Worm (Caenorhabditis elegans) whole organism, L4 larva: ENCODE measurements around the gene nhr-131.

Experiments
- D1046.2 ChIP-seq: fragments of 200-800 bp; sonication (Bioruptor generic); IDR thresholded peaks from 2 replicates; pipeline ENCODE4 v1.3.6; 2022; ENCODE audit warnings: missing genetic modification characterization, missing compliant biosample characterization
- F10B5.3 ChIP-seq: sonication (generic microtip); optimal IDR thresholded peaks from 2 replicates; lab custom pipeline; 2016; ENCODE audit warnings: mild to moderate bottlenecking, missing genetic modification characterization, missing compliant biosample characterization
- ZK337.2 ChIP-seq: fragments of 200-800 bp; sonication (Bioruptor generic); IDR thresholded peaks from 2 replicates; pipeline ENCODE4 v1.3.6; 2022; ENCODE audit warnings: missing genetic modification reagents, missing genetic modification characterization, missing compliant biosample characterization
- ceh-20 ChIP-seq: fragments of 200-800 bp; sonication (Bioruptor generic); IDR thresholded peaks from 2 replicates; pipeline ENCODE4 v1.3.6; 2022; ENCODE audit warnings: missing genetic modification reagents, missing genetic modification characterization, missing compliant biosample characterization
- ceh-32 ChIP-seq: sonication (generic microtip); optimal IDR thresholded peaks from 2 replicates; lab custom pipeline; 2016; ENCODE audit warnings: mild to moderate bottlenecking, missing genetic modification characterization, missing compliant biosample characterization; ENCODE audit not compliant: poor library complexity
- ceh-62 ChIP-seq: sonication (generic microtip); optimal IDR thresholded peaks from 2 replicates; lab custom pipeline; 2017; ENCODE audit warnings: missing biosample characterization, missing genetic modification characterization
- daf-16 ChIP-seq, 3 experiments: sonication (generic microtip); optimal IDR thresholded peaks; 2 replicates each; lab custom pipeline; 2016 to 2017; ENCODE audit warnings: missing genetic modification characterization in 3 of 3, missing genetic modification reagents in 3 of 3, mild to moderate bottlenecking in 2 of 3, missing compliant biosample characterization in 2 of 3, missing biosample characterization in 1 of 3, moderate library complexity in 1 of 3
- dmd-6 ChIP-seq: fragments of 200-800 bp; sonication (Bioruptor generic); IDR thresholded peaks from 2 replicates; pipeline ENCODE4 v1.3.6; 2022; ENCODE audit warnings: missing genetic modification reagents, missing genetic modification characterization, missing compliant biosample characterization
- dpl-1 ChIP-seq: fragments of 150-350 bp; optimal IDR thresholded peaks from 2 replicates; lab custom pipeline; 2014; ENCODE audit warnings: missing biosample characterization, missing genetic modification reagents, missing genetic modification characterization
- duxl-1 ChIP-seq: sonication (generic microtip); optimal IDR thresholded peaks from 2 replicates; lab custom pipeline; 2016; ENCODE audit warnings: mild to moderate bottlenecking, missing genetic modification characterization, moderate library complexity, missing compliant biosample characterization; ENCODE audit not compliant: poor library complexity
- dve-1 ChIP-seq: sonication (generic microtip); optimal IDR thresholded peaks from 2 replicates; lab custom pipeline; 2017; ENCODE audit warnings: antibody characterized with exemption, mild to moderate bottlenecking, missing genetic modification characterization, missing compliant biosample characterization; ENCODE audit not compliant: insufficient read depth
- egl-27 ChIP-seq: sonication (generic microtip); optimal IDR thresholded peaks from 3 replicates; lab custom pipeline; 2017; ENCODE audit warnings: missing biosample characterization, missing genetic modification reagents, missing genetic modification characterization
- hlh-30 ChIP-seq: sonication (generic microtip); optimal IDR thresholded peaks from 2 replicates; lab custom pipeline; 2017; ENCODE audit warnings: antibody characterized with exemption, mild to moderate bottlenecking, missing genetic modification characterization, missing compliant biosample characterization; ENCODE audit not compliant: insufficient read depth
- lim-7 ChIP-seq: fragments of 200-800 bp; sonication (Bioruptor generic); IDR thresholded peaks from 2 replicates; pipeline ENCODE4 v1.3.6; 2022; ENCODE audit warnings: missing genetic modification characterization, missing compliant biosample characterization
- lin-38 ChIP-seq: fragments of 200-800 bp; sonication (Bioruptor generic); IDR thresholded peaks from 2 replicates; pipeline ENCODE4 v1.3.6; 2022; ENCODE audit warnings: missing genetic modification reagents, missing genetic modification characterization, missing compliant biosample characterization
- lsy-2 ChIP-seq, 2 experiments: fragments of 150-350 bp in 1 of 2; sonication (generic microtip) in 1 of 2; optimal IDR thresholded peaks; 2 replicates each; lab custom pipeline; 2014 to 2017; ENCODE audit warnings: missing biosample characterization in 2 of 2, missing genetic modification characterization in 2 of 2
- madf-9 ChIP-seq: fragments of 200-800 bp; sonication (Bioruptor generic); conservative IDR thresholded peaks from 2 replicates; pipeline ENCODE4 v1.3.6; 2022; ENCODE audit warnings: missing genetic modification reagents, missing genetic modification characterization, missing compliant biosample characterization
- mdl-1 ChIP-seq, 2 experiments: fragments of 150-350 bp in 1 of 2; sonication (generic microtip) in 1 of 2; optimal IDR thresholded peaks; 2 replicates each; lab custom pipeline; 2014 to 2017; ENCODE audit warnings: missing biosample characterization in 2 of 2, missing genetic modification characterization in 2 of 2
- mep-1 ChIP-seq: fragments of 150-350 bp; sonication (generic microtip); optimal IDR thresholded peaks from 3 replicates; lab custom pipeline; 2014; ENCODE audit warnings: missing biosample characterization, missing genetic modification characterization
- mxl-3 ChIP-seq: fragments of 200-800 bp; sonication (Bioruptor generic); optimal IDR thresholded peaks from 2 replicates; lab custom pipeline; 2018; ENCODE audit warnings: mild to moderate bottlenecking, missing genetic modification characterization, missing compliant biosample characterization
- nhr-237 ChIP-seq: sonication (generic microtip); optimal IDR thresholded peaks from 2 replicates; lab custom pipeline; 2017; ENCODE audit warnings: missing biosample characterization, missing genetic modification characterization
- nhr-28 ChIP-seq: fragments of 150-350 bp; optimal IDR thresholded peaks from 2 replicates; lab custom pipeline; 2014; ENCODE audit warnings: missing biosample characterization, missing genetic modification characterization
- nhr-48 ChIP-seq: sonication (generic microtip); optimal IDR thresholded peaks from 2 replicates; lab custom pipeline; 2016; ENCODE audit warnings: mild to moderate bottlenecking, missing genetic modification characterization, missing compliant biosample characterization
- nhr-77 ChIP-seq: fragments of 150-350 bp; optimal IDR thresholded peaks from 2 replicates; lab custom pipeline; 2014; ENCODE audit warnings: missing biosample characterization, missing genetic modification characterization
- pqm-1 ChIP-seq: sonication (generic microtip); optimal IDR thresholded peaks from 2 replicates; lab custom pipeline; 2017; ENCODE audit warnings: missing biosample characterization, missing genetic modification characterization
- snpc-1.2 ChIP-seq: fragments of 200-800 bp; sonication (Bioruptor generic); IDR thresholded peaks from 2 replicates; pipeline ENCODE4 v1.3.6; 2022; ENCODE audit warnings: missing genetic modification reagents, missing genetic modification characterization, missing compliant biosample characterization
- spr-1 ChIP-seq: sonication (generic microtip); optimal IDR thresholded peaks from 2 replicates; lab custom pipeline; 2016; ENCODE audit warnings: mild to moderate bottlenecking, missing genetic modification characterization, missing compliant biosample characterization
- spr-3 ChIP-seq: fragments of 200-800 bp; sonication (Bioruptor generic); optimal IDR thresholded peaks from 2 replicates; lab custom pipeline; 2018; ENCODE audit warnings: mild to moderate bottlenecking, missing genetic modification characterization, missing compliant biosample characterization
- tra-1 ChIP-seq: fragments of 200-800 bp; sonication (Bioruptor generic); IDR thresholded peaks from 2 replicates; pipeline ENCODE4 v1.3.6; 2022; ENCODE audit warnings: missing genetic modification reagents, missing genetic modification characterization, missing compliant biosample characterization
- unc-62 ChIP-seq, 3 experiments: fragments of 150-350 bp in 1 of 3; sonication (generic microtip); optimal IDR thresholded peaks in 2 of 3; peaks in 1 of 3; 1 replicate in 1 of 3; 2 replicates in 2 of 3; lab custom pipeline; 2014 to 2017; ENCODE audit warnings: missing biosample characterization in 3 of 3, missing genetic modification characterization in 3 of 3, missing genetic modification reagents in 3 of 3, missing genotype in 1 of 3
- ztf-11 ChIP-seq: fragments of 150-350 bp; optimal IDR thresholded peaks from 2 replicates; lab custom pipeline; 2014; ENCODE audit warnings: missing biosample characterization, missing genetic modification characterization

nhr-131 gene

DNA sequence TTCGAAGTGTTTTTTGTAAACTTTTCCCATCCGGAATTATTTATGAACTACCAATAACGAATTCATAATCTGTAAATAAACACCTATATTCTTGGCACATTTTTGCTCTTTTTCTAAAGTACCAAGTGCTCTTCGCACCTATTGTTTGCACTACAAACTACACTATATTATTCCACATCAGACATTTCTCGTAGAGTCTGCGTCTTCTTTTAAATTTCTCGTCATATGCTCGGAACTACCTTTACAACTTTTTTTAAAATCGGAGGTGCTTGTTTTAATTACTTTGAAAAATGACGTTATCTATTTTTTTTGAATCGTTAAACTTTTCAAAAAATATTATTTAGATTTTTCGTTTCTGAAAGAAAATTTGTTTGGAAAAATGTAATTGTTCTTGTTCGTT lies 29.4 kb upstream of the nhr-131 start, which contains the start of gene nhr-201:
nhr-201 (plus strand) TSS at position 29 of the 400 bp plus-strand sequence.
- TF ChIP-seq ZK337.2 (GFP tag; lab: Robert Waterston, UW), result no peak
- no peak for TF ChIP-seq tra-1 (GFP tag; lab: Robert Waterston, UW)
- TF ChIP-seq ceh-32 (tag; lab: Kevin White, UChicago), result no peak
- peak; percentile 46; the same call in 1 of the 2 replicates for TF ChIP-seq dmd-6 (GFP tag; lab: Robert Waterston, UW)
- peak in 1 of 2 experiments; percentile 25 for TF ChIP-seq lsy-2 (tag; optimal IDR thresholded peaks at IDR 0.05; lab: Kevin White, UChicago)
- peak; percentile 59 for TF ChIP-seq hlh-30 (tag; lab: Kevin White, UChicago)
- TF ChIP-seq mep-1 (tag; lab: Kevin White, UChicago), result peak; percentile 18
- TF ChIP-seq nhr-28 (tag; lab: Kevin White, UChicago), result peak; percentile 95
- TF ChIP-seq dve-1 (tag; lab: Kevin White, UChicago), result peak; percentile 64
- TF ChIP-seq nhr-48 (tag; lab: Kevin White, UChicago), result peak; percentile 3
- TF ChIP-seq daf-16 (GFP tag; optimal IDR thresholded peaks at IDR 0.05; lab: Kevin White, UChicago), result no peak
- peak; percentile 60 for TF ChIP-seq daf-16 (tag; optimal IDR thresholded peaks at IDR 0.05; lab: Kevin White, UChicago)

DNA sequence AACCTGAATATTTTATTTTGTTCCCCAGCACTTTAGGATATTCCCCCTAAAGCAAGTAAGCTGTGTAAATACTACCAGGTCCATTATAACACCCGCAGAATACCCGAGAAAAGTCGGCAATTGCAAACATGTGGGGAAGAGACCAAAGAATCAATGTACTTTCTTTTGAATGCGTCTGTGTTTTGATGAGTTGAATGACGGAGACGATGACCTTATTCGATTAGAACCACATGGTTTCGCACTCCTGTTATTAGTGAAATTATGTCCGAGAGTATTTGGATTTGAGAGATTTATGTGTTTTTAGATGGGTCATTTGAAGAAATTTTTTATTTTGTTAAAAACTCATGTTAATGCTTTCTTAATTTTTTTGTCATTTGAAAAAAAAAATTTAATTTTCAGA lies 28.8 kb upstream of the nhr-131 start:
- TF ChIP-seq snpc-1.2 (GFP tag; lab: Robert Waterston, UW) (no peak), duxl-1 (tag; lab: Kevin White, UChicago) (peak; percentile 23), unc-62 (GFP tag; optimal IDR thresholded peaks at IDR 0.05 in 1 of 2; lab: Kevin White, UChicago) (peak in 1 of 2 experiments; percentile 73), unc-62 (tag; optimal IDR thresholded peaks at IDR 0.05; lab: Kevin White, UChicago) (no peak), spr-1 (tag; lab: Kevin White, UChicago) (no peak), nhr-28 (tag; lab: Kevin White, UChicago) (peak; percentile 46), mxl-3 (peak; percentile 3), madf-9 (no peak), dpl-1 (GFP tag; lab: Kevin White, UChicago) (no peak), nhr-77 (no peak), ceh-62 (tag; lab: Kevin White, UChicago) (no peak), mdl-1 (tag; optimal IDR thresholded peaks at IDR 0.05; lab: Kevin White, UChicago) (peak in 1 of 2 experiments; percentile 2), hlh-30 (tag; lab: Kevin White, UChicago) (peak; percentile 20)

DNA sequence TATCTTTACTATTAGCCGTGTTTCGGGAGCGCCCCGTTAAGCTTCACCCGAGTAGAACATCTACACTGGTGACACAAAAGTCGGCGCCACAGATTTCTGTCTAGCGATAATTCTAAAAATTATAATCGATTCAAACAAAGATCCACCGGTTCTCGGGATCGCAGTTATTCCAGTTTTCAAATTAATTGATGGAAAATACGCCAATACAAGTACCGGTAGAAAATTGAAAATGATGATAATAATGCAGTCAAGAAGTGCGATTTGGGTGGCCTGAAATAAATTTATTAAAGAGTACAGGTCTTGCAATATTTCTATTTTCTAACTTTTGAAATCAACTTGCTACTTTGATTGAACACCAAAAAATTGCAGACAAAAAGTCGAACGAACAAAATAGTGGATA lies 26.7 kb upstream of the nhr-131 start:
- peak; percentile 4 for TF ChIP-seq dve-1 (tag; lab: Kevin White, UChicago)
- no peak for TF ChIP-seq ztf-11
- peak in 1 of 2 experiments; percentile 73 for TF ChIP-seq unc-62 (GFP tag; optimal IDR thresholded peaks at IDR 0.05 in 1 of 2; lab: Kevin White, UChicago)
- TF ChIP-seq unc-62 (tag; optimal IDR thresholded peaks at IDR 0.05; lab: Kevin White, UChicago), result no peak

DNA sequence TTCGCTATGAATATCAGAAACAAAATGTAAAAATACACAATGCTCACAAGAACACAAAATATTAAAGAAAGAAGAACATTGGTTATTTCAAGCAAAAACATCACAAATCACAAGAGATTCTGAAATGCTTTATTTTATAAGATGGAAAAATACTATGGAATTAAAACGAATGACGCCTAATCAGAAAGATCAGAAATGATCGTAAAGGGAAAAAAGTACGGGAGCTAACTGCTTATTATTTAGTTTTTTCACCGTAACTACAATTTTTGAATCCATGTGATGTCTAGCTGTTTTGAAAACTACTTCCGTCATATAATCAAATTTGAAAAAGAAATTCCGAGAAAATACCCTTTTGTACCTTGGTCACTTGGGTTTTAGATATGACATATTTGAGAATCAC lies 25.7 kb upstream of the nhr-131 start, which contains the start of gene srbc-57:
srbc-57 (minus strand) TSS at position 101 of the 400 bp plus-strand sequence.
- TF ChIP-seq D1046.2 (no peak), spr-3 (GFP tag; lab: Kevin White, UChicago) (no peak), lim-7 (GFP tag; lab: Robert Waterston, UW) (no peak), lin-38 (GFP tag; lab: Robert Waterston, UW) (no peak), F10B5.3 (tag; lab: Kevin White, UChicago) (no peak), ceh-20 (GFP tag; lab: Robert Waterston, UW) (no peak), nhr-237 (tag; lab: Kevin White, UChicago) (no peak), egl-27 (no peak), nhr-77 (no peak), pqm-1 (tag; lab: Kevin White, UChicago) (no peak), snpc-1.2 (GFP tag; lab: Robert Waterston, UW) (no peak)
